Worm (Caenorhabditis elegans): Measurements from ENCODE around the gene glc-1.
A peak's percentile ranks its signal among the peaks of the same experiment; 100 is the strongest.

Gene glc-1

DNA sequence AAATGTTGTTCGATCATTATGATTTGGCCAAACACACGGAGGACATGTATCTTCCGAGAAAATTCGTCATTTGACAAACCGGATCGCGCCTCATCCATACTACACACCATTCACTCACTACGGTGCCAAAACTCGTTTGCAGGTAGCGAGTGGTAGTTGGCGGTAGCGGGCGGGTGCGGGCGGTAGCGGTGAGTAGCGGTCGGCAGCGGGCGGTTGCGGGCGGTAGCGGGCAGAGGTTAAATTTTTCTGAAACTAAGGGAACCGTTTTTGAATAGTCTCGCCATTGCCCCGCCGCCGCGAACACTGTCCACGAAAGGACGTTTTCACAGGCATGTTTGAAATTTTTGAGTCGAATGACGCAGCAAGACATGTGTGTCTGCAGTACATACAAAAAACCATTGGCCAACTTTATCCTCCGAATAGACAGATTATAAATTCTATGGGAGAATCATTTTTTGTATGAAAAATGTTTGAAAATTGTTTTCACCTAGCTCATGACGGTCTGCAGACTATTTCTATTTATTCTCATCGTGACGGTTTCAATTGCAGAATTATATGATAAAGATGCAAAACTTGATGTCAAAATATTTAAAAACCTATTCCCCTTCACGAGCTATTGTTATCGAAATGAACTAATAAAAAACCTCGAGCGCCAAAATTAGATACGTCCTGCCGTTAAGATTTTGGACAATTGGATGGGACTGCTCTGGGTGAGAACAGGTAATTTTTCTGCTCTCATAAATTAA is 9.0 kb upstream of the glc-1 start, which contains the start of gene F11A5.16:
Gene F11A5.16, plus strand, starts transcription at position 696 of the 746 bp plus-strand sequence.
- TF ChIP-seq blmp-1 (tag; optimal IDR thresholded peaks at IDR 0.05) = no peak
- no peak for TF ChIP-seq nhr-47 (tag; optimal IDR thresholded peaks at IDR 0.05)
- TF ChIP-seq unc-86 (tag; optimal IDR thresholded peaks at IDR 0.05) = no peak
- no peak for TF ChIP-seq dpl-1 (GFP tag; optimal IDR thresholded peaks at IDR 0.05)
- TF ChIP-seq grh-1 (GFP tag; IDR thresholded peaks at IDR 0.05) = no peak
- TF ChIP-seq nhr-85 (tag) = no peak
- TF ChIP-seq isw-1 (GFP tag; IDR thresholded peaks at IDR 0.05) = no peak
- TF ChIP-seq C16A3.4 (tag; optimal IDR thresholded peaks at IDR 0.05) = no peak
- TF ChIP-seq sptf-1 (tag; optimal IDR thresholded peaks at IDR 0.05) = no peak
- no peak for TF ChIP-seq alr-1 (tag; optimal IDR thresholded peaks at IDR 0.05; ENCODE audit: borderline replicate concordance)
- no peak for TF ChIP-seq ceh-82 (tag; optimal IDR thresholded peaks at IDR 0.05)
- no peak for TF ChIP-seq hlh-4 (tag; optimal IDR thresholded peaks at IDR 0.05)
- TF ChIP-seq hpl-2 (GFP tag; optimal IDR thresholded peaks at IDR 0.05) = no peak

DNA sequence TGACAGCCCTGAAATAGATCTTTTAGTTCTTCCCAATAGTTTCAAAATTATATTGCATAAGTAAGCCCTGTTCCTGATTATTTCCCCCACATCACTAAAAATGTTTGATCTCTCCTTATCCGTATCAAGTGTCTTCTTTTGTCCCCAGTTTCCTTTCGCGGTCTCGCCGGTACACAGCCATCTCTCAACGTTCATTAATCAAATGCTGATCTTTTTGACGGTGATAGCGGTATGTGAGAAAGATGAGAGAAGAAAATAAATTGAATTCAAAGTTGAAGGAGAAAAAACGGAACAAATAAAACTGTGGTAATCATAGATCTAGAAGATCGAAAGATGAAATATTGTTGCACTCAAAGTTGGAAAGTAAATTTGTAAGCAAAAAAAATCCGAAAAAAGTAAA is 7.7 kb upstream of the glc-1 start:
- TF ChIP-seq C16A3.4 (tag; optimal IDR thresholded peaks at IDR 0.05) (no peak), blmp-1 (tag; optimal IDR thresholded peaks at IDR 0.05) (peak; percentile 54), nhr-85 (tag) (peak; percentile 46), elt-3 (tag; optimal IDR thresholded peaks at IDR 0.05) (peak in 4 of 6 experiments; percentile 30 to 88 (median 60))

DNA sequence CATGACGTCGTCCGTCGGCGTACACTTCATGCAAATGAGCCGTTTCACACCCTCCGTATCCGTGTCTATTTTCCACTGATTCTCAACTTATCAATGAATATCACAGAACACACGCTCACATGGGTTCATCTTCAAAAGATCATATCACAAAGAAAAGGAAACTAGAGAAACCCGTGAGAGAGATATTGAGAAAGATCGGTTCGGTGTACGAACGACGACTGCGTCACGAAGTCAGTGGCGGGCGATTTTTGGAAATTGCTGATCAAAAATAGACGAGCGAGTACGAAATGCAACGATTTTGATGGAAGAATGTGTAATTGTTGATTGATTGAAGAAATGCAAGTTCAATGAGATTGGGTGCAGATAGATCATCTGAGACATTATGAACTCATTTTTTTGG is 6.1 kb upstream of the glc-1 start:
- TF ChIP-seq nhr-90 (tag; optimal IDR thresholded peaks at IDR 0.05; ENCODE audit: poor library complexity) = peak; percentile 10
- TF ChIP-seq dsc-1 (tag; optimal IDR thresholded peaks at IDR 0.05) = no peak
- TF ChIP-seq pqm-1 (tag; optimal IDR thresholded peaks at IDR 0.05) = no peak
- peak; percentile 39; the same call in 1 of the 2 replicates for TF ChIP-seq grh-1 (GFP tag; IDR thresholded peaks at IDR 0.05)
- no peak for TF ChIP-seq irx-1 (tag; optimal IDR thresholded peaks at IDR 0.05)
- TF ChIP-seq ceh-8 (GFP tag; optimal IDR thresholded peaks at IDR 0.05) = no peak
- TF ChIP-seq lin-39 (tag; optimal IDR thresholded peaks at IDR 0.05) = no peak
- no peak for TF ChIP-seq rnt-1 (tag; optimal IDR thresholded peaks at IDR 0.05)
- TF ChIP-seq sptf-1 (tag; optimal IDR thresholded peaks at IDR 0.05) = no peak
- TF ChIP-seq nhr-237 (tag; optimal IDR thresholded peaks at IDR 0.05) = no peak
- no peak for TF ChIP-seq ztf-11 (tag; optimal IDR thresholded peaks at IDR 0.05)
- no peak for TF ChIP-seq nhr-84 (tag; optimal IDR thresholded peaks at IDR 0.05)
- no peak for TF ChIP-seq ceh-88 (GFP tag; IDR thresholded peaks at IDR 0.05)
- peak; percentile 85 for TF ChIP-seq blmp-1 (tag; optimal IDR thresholded peaks at IDR 0.05)
- TF ChIP-seq lsy-2 (tag; optimal IDR thresholded peaks at IDR 0.05) = peak in 1 of 2 experiments; percentile 14
- TF ChIP-seq mab-9 (GFP tag; IDR thresholded peaks at IDR 0.05) = no peak
- no peak for TF ChIP-seq hlh-4 (tag; optimal IDR thresholded peaks at IDR 0.05)
- TF ChIP-seq nhr-71 (tag; optimal IDR thresholded peaks at IDR 0.05) = peak; percentile 69
- TF ChIP-seq unc-62 (GFP tag; optimal IDR thresholded peaks at IDR 0.05) = no peak
- TF ChIP-seq swsn-7 (tag; optimal IDR thresholded peaks at IDR 0.05) = no peak
- TF ChIP-seq sup-37 (GFP tag; optimal IDR thresholded peaks at IDR 0.05) = no peak
- TF ChIP-seq ceh-90 (tag; optimal IDR thresholded peaks at IDR 0.05) = no peak
- TF ChIP-seq nhr-85 (tag) = peak; percentile 96
- no peak for TF ChIP-seq unc-130 (tag; optimal IDR thresholded peaks at IDR 0.05)
- no peak for TF ChIP-seq efl-1 (optimal IDR thresholded peaks at IDR 0.05)
- TF ChIP-seq efl-1 (GFP tag; optimal IDR thresholded peaks at IDR 0.05 in 1 of 2) = no peak
- TF ChIP-seq nhr-77 (tag; optimal IDR thresholded peaks at IDR 0.05) = no peak
- no peak for TF ChIP-seq hpl-2 (GFP tag; optimal IDR thresholded peaks at IDR 0.05)
- no peak for TF ChIP-seq egl-27 (tag; optimal IDR thresholded peaks at IDR 0.05)
- no peak for TF ChIP-seq efl-3 (GFP tag; optimal IDR thresholded peaks at IDR 0.05)
- no peak for TF ChIP-seq fos-1 (tag; optimal IDR thresholded peaks at IDR 0.05)
- no peak for TF ChIP-seq unc-30 (tag; optimal IDR thresholded peaks at IDR 0.05)
- no peak for TF ChIP-seq Y116A8C.19 (tag; optimal IDR thresholded peaks at IDR 0.05; ENCODE audit: borderline replicate concordance)
- no peak for TF ChIP-seq xbp-1 (tag; optimal IDR thresholded peaks at IDR 0.05)
- TF ChIP-seq aly-2 (tag; optimal IDR thresholded peaks at IDR 0.05) = no peak
- no peak for TF ChIP-seq C34B4.2 (tag; optimal IDR thresholded peaks at IDR 0.05)
- TF ChIP-seq sox-4 (tag; optimal IDR thresholded peaks at IDR 0.05) = no peak
- peak in 1 of 2 experiments; percentile 42 for TF ChIP-seq lin-35 (GFP tag; optimal IDR thresholded peaks at IDR 0.05)
- peak in 1 of 3 experiments; percentile 3 for TF ChIP-seq dpl-1 (GFP tag; optimal IDR thresholded peaks at IDR 0.05)
- no peak for TF ChIP-seq pax-3 (tag; optimal IDR thresholded peaks at IDR 0.05)
